Worm (Caenorhabditis elegans) whole organism, L2 larva: Measurements from ENCODE around the gene F21H7.2.

Experiments
- aly-2 ChIP-seq: fragments of 150-350 bp; optimal IDR thresholded peaks from 2 replicates; lab custom pipeline; 2014; ENCODE audit warnings: missing biosample characterization, missing genetic modification characterization
- blmp-1 ChIP-seq: sonication (generic microtip); optimal IDR thresholded peaks from 2 replicates; lab custom pipeline; 2017; ENCODE audit warnings: missing genetic modification characterization, mild to moderate bottlenecking, missing compliant biosample characterization, antibody characterized with exemption, moderate library complexity; ENCODE audit not compliant: insufficient read depth
- ceh-16 ChIP-seq: fragments of 150-350 bp; optimal IDR thresholded peaks from 2 replicates; lab custom pipeline; 2014; ENCODE audit warnings: missing biosample characterization, missing genetic modification characterization
- elt-3 ChIP-seq: sonication (generic microtip); optimal IDR thresholded peaks from 2 replicates; lab custom pipeline; 2017; ENCODE audit warnings: missing biosample characterization, missing genetic modification characterization
- lin-39 ChIP-seq: fragments of 150-350 bp; optimal IDR thresholded peaks from 2 replicates; lab custom pipeline; 2014; ENCODE audit warnings: missing biosample characterization, missing genetic modification reagents, missing genetic modification characterization
- nhr-10 ChIP-seq: sonication (generic microtip); optimal IDR thresholded peaks from 2 replicates; lab custom pipeline; 2017; ENCODE audit warnings: missing biosample characterization, missing genetic modification characterization
- nhr-25 ChIP-seq: fragments of 150-350 bp; sonication (generic microtip); optimal IDR thresholded peaks from 3 replicates; lab custom pipeline; 2014; ENCODE audit warnings: missing biosample characterization, missing genetic modification characterization
- nhr-77 ChIP-seq: fragments of 150-350 bp; optimal IDR thresholded peaks from 2 replicates; lab custom pipeline; 2014; ENCODE audit warnings: missing biosample characterization, missing genetic modification characterization
- skn-1 ChIP-seq: sonication (generic microtip); optimal IDR thresholded peaks from 2 replicates; lab custom pipeline; 2017; ENCODE audit warnings: missing biosample characterization, missing genetic modification characterization
- snpc-4 ChIP-seq: fragments of 150-350 bp; optimal IDR thresholded peaks from 2 replicates; lab custom pipeline; 2014; ENCODE audit warnings: missing biosample characterization, missing genetic modification characterization
- unc-55 ChIP-seq: fragments of 150-350 bp; sonication (generic microtip); optimal IDR thresholded peaks from 3 replicates; lab custom pipeline; 2014; ENCODE audit warnings: missing biosample characterization, missing genetic modification reagents, missing genetic modification characterization
- unc-62 ChIP-seq: fragments of 150-350 bp; optimal IDR thresholded peaks from 2 replicates; lab custom pipeline; 2014; ENCODE audit warnings: missing biosample characterization, missing genetic modification reagents, missing genetic modification characterization
- zag-1 ChIP-seq: fragments of 150-350 bp; optimal IDR thresholded peaks from 2 replicates; lab custom pipeline; 2014; ENCODE audit warnings: missing biosample characterization, missing genetic modification characterization

ce11 chrV:16220020-16220419 lies 9.8 kb downstream of the F21H7.2 start:
- TF ChIP-seq nhr-10: no peak
- TF ChIP-seq skn-1 (tag; lab: Kevin White, UChicago): no peak
- no peak for TF ChIP-seq zag-1 (tag; lab: Kevin White, UChicago)
- no peak for TF ChIP-seq aly-2 (tag; lab: Kevin White, UChicago)
- TF ChIP-seq nhr-25 (tag; lab: Kevin White, UChicago): no peak
- TF ChIP-seq unc-55 (GFP tag; lab: Kevin White, UChicago): no peak
- no peak for TF ChIP-seq nhr-77
- no peak for TF ChIP-seq unc-62 (GFP tag; lab: Kevin White, UChicago)
- TF ChIP-seq lin-39 (tag; lab: Kevin White, UChicago): no peak
- TF ChIP-seq ceh-16 (tag; lab: Kevin White, UChicago): no peak
- TF ChIP-seq snpc-4 (tag; lab: Kevin White, UChicago): no peak
- TF ChIP-seq blmp-1: no peak
- TF ChIP-seq elt-3 (tag; lab: Kevin White, UChicago): no peak
